Fruit fly (Drosophila melanogaster): ENCODE data around the gene BBS8.

The BBS8 gene

DNA sequence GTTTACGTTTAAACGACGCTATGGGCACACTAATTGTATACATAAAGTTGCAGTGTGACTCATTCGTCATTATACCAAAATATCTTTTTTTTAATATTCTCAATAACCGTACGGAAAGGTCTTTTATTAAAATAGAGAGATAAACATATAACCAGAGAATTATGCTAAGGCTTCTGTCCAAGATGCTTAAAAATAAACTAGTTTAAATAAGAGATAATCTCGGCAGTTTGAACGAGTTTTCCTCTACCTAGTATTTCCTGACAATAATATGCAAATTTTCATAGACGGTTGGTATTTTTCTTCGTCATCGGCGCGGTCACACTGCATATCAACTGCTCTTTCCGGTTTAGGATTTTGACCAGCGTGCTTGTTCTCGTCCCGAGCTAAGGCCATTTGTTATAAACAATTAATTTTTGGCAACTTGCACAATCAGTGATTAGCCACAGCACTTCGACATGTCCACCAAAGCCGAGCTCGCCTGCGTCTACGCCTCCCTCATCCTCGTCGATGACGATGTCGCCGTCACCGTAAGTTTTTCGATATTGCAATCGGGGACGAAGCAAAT lies 3.0 kb upstream of the BBS8 start, which contains the start of the genes CG13690 and RpLP1 (continued):
- TF ChIP-seq ttk (GFP tag; IDR thresholded peaks at IDR 0.05): no peak
- TF ChIP-seq ara (GFP tag; IDR thresholded peaks at IDR 0.05): peak; percentile 53; the same call in 1 of the 2 replicates
- no peak for TF ChIP-seq mld (GFP tag; IDR thresholded peaks at IDR 0.05; ENCODE audit: partially characterized antibody)
- peak; percentile 89 for TF ChIP-seq CG4328 (GFP tag; optimal IDR thresholded peaks at IDR 0.05)
- TF ChIP-seq p53 (GFP tag; optimal IDR thresholded peaks at IDR 0.05): peak; percentile 72
- TF ChIP-seq jigr1 (GFP tag; IDR thresholded peaks at IDR 0.05): no peak
- peak; percentile 58; the same call in 1 of the 2 replicates for TF ChIP-seq CG16779 (GFP tag; IDR thresholded peaks at IDR 0.05)
- TF ChIP-seq NFAT (GFP tag; IDR thresholded peaks at IDR 0.05): peak; percentile 69; the same call in 1 of the 2 replicates
- TF ChIP-seq az2 (GFP tag; optimal IDR thresholded peaks at IDR 0.05): peak; percentile 50
- TF ChIP-seq HmgZ (tag; optimal IDR thresholded peaks at IDR 0.05): peak; percentile 52
- TF ChIP-seq Dip2 (GFP tag; IDR thresholded peaks at IDR 0.05): no peak
- TF ChIP-seq Eip74EF (GFP tag; optimal IDR thresholded peaks at IDR 0.05): peak in 1 of 2 experiments; percentile 76
- TF ChIP-seq CG6175 (GFP tag; IDR thresholded peaks at IDR 0.05): no peak
- no peak for TF ChIP-seq CG7357 (GFP tag; IDR thresholded peaks at IDR 0.05)
- no peak for TF ChIP-seq hth (optimal IDR thresholded peaks at IDR 0.05)
- TF ChIP-seq CG8924 (tag; optimal IDR thresholded peaks at IDR 0.05): peak; percentile 92
- TF ChIP-seq D19B (GFP tag; optimal IDR thresholded peaks at IDR 0.05): peak; percentile 31
- peak; percentile 71 for TF ChIP-seq CG2678 (tag; optimal IDR thresholded peaks at IDR 0.05)
- peak; percentile 44 for TF ChIP-seq cwo (GFP tag; optimal IDR thresholded peaks at IDR 0.05)
- TF ChIP-seq eyg (GFP tag; optimal IDR thresholded peaks at IDR 0.05): peak; percentile 72
- peak; percentile 54 for TF ChIP-seq CG6654 (GFP tag; optimal IDR thresholded peaks at IDR 0.05)
- peak; percentile 51 for TF ChIP-seq exex (tag; optimal IDR thresholded peaks at IDR 0.05)
- TF ChIP-seq HHEX (GFP tag; optimal IDR thresholded peaks at IDR 0.05): peak; percentile 85
- TF ChIP-seq Doc3 (GFP tag; IDR thresholded peaks at IDR 0.05; ENCODE audit: partially characterized antibody): no peak
- TF ChIP-seq CG12155 (GFP tag; optimal IDR thresholded peaks at IDR 0.05): peak; percentile 56
- peak; percentile 56; the same call in 1 of the 2 replicates for TF ChIP-seq CG32767 (GFP tag; IDR thresholded peaks at IDR 0.05)
- peak; percentile 86 for TF ChIP-seq CG10267 (tag; optimal IDR thresholded peaks at IDR 0.05)
- peak; percentile 80 for TF ChIP-seq gcm (GFP tag; optimal IDR thresholded peaks at IDR 0.05)
- TF ChIP-seq Hmr (GFP tag; optimal IDR thresholded peaks at IDR 0.05): peak; percentile 95
- TF ChIP-seq CG33213 (GFP tag; optimal IDR thresholded peaks at IDR 0.05): peak; percentile 87
- TF ChIP-seq CG17359 (tag; optimal IDR thresholded peaks at IDR 0.05): peak; percentile 66
- peak; percentile 75 for TF ChIP-seq Side (GFP tag; optimal IDR thresholded peaks at IDR 0.05)
- peak; percentile 37; the same call in 1 of the 2 replicates for TF ChIP-seq slbo (GFP tag; IDR thresholded peaks at IDR 0.05)
- peak; percentile 61; the same call in 2 of the 3 replicates for TF ChIP-seq ken (GFP tag; IDR thresholded peaks at IDR 0.05)
- no peak for TF ChIP-seq CG7786 (GFP tag; optimal IDR thresholded peaks at IDR 0.05)
- TF ChIP-seq Hand (GFP tag; optimal IDR thresholded peaks at IDR 0.05): peak; percentile 81
- peak; percentile 23; the same call in 1 of the 2 replicates for TF ChIP-seq H2.0 (GFP tag; IDR thresholded peaks at IDR 0.05)
- peak; percentile 94 for TF ChIP-seq vvl (GFP tag; IDR thresholded peaks at IDR 0.05)
- no peak for TF ChIP-seq fru (optimal IDR thresholded peaks at IDR 0.05)
- peak; percentile 68 for TF ChIP-seq Camta (GFP tag; optimal IDR thresholded peaks at IDR 0.05)
- TF ChIP-seq CG3995 (GFP tag; optimal IDR thresholded peaks at IDR 0.05): peak; percentile 44
- no peak for TF ChIP-seq CG6689 (GFP tag; IDR thresholded peaks at IDR 0.05)
- peak; percentile 74 for TF ChIP-seq CG7839 (tag; optimal IDR thresholded peaks at IDR 0.05)
- peak; percentile 14 for TF ChIP-seq Ssrp (tag; optimal IDR thresholded peaks at IDR 0.05)
- TF ChIP-seq nerfin-1 (tag; optimal IDR thresholded peaks at IDR 0.05): peak; percentile 72
- peak; percentile 82 for TF ChIP-seq E2f2 (GFP tag; IDR thresholded peaks at IDR 0.05)
- peak; percentile 58 for TF ChIP-seq dmrt99B (tag; optimal IDR thresholded peaks at IDR 0.05)
- no peak for TF ChIP-seq Doc2 (GFP tag; IDR thresholded peaks at IDR 0.05)
- TF ChIP-seq CG4424 (GFP tag; optimal IDR thresholded peaks at IDR 0.05): peak; percentile 67
- 0 out of 2 replicates have a peak, but pooled peaks have one; percentile 16 for TF ChIP-seq E2f1 (GFP tag; IDR thresholded peaks at IDR 0.05)
